Fruit fly (Drosophila melanogaster) whole organism, embryonic: ENCODE measurements around the gene CG17687.

Source experiments
- Awh ChIP-seq: fragments of 200-800 bp; sonication (Bioruptor generic); IDR thresholded peaks from 2 replicates; pipeline ENCODE4, ENCODE4 v1.3.6; 2022; ENCODE audit warnings: missing biosample characterization, missing genetic modification characterization
- CG10274 ChIP-seq: fragments of 200-800 bp; sonication (Bioruptor generic); optimal IDR thresholded peaks from 3 replicates; lab custom pipeline; 2017; ENCODE audit warnings: missing biosample characterization, mild to moderate bottlenecking, missing genetic modification characterization
- CG10366 ChIP-seq: fragments of 200-800 bp; sonication (Bioruptor generic); IDR thresholded peaks from 2 replicates; pipeline ENCODE4 v1.3.6; 2022; ENCODE audit warnings: missing biosample characterization, missing genetic modification characterization
- CG10462 ChIP-seq: fragments of 200-800 bp; sonication (Bioruptor generic); optimal IDR thresholded peaks from 2 replicates; lab custom pipeline; 2016; ENCODE audit warnings: missing biosample characterization, missing genetic modification characterization
- CG10959 ChIP-seq: fragments of 200-800 bp; sonication (Bioruptor generic); IDR thresholded peaks from 2 replicates; pipeline ENCODE4 v1.3.6; 2022; ENCODE audit warnings: missing biosample characterization, missing genetic modification characterization
- CG11398 ChIP-seq: fragments of 200-800 bp; sonication (Bioruptor generic); optimal IDR thresholded peaks from 2 replicates; lab custom pipeline; 2016; ENCODE audit warnings: missing biosample characterization, missing genetic modification characterization
- CG11504 ChIP-seq: fragments of 200-800 bp; sonication (Bioruptor generic); optimal IDR thresholded peaks from 3 replicates; lab custom pipeline; 2019; ENCODE audit warnings: missing biosample characterization, mild to moderate bottlenecking, missing genetic modification characterization, moderate library complexity
- CG11695 ChIP-seq: fragments of 200-800 bp; sonication (Bioruptor generic); IDR thresholded peaks from 3 replicates; pipeline ENCODE4 v1.3.6; 2022; ENCODE audit warnings: missing biosample characterization, missing genetic modification characterization
- CG11696 ChIP-seq: fragments of 200-800 bp; sonication (Bioruptor generic); IDR thresholded peaks from 2 replicates; pipeline ENCODE4 v1.3.6; 2022; ENCODE audit warnings: missing biosample characterization, missing genetic modification characterization
- CG13287 ChIP-seq: fragments of 200-800 bp; sonication (Bioruptor generic); IDR thresholded peaks from 2 replicates; pipeline ENCODE4 v1.3.6; 2022; ENCODE audit warnings: missing biosample characterization, missing genetic modification characterization; ENCODE audit not compliant: partially characterized antibody
- CG15073 ChIP-seq: fragments of 200-800 bp; sonication (Bioruptor generic); optimal IDR thresholded peaks from 2 replicates; lab custom pipeline; 2016; ENCODE audit warnings: missing biosample characterization, missing genetic modification characterization
- CG16779 ChIP-seq: fragments of 200-800 bp; sonication (Bioruptor generic); IDR thresholded peaks from 2 replicates; pipeline ENCODE4 v1.3.6; 2022; ENCODE audit warnings: missing biosample characterization, missing genetic modification characterization
- CG17359 ChIP-seq: fragments of 200-800 bp; sonication (Bioruptor generic); optimal IDR thresholded peaks from 3 replicates; lab custom pipeline; 2018; ENCODE audit warnings: missing biosample characterization, mild to moderate bottlenecking, missing genetic modification characterization, moderate library complexity
- CG17612 ChIP-seq: fragments of 200-800 bp; sonication (Bioruptor generic); IDR thresholded peaks from 2 replicates; pipeline ENCODE4 v1.3.6; 2022; ENCODE audit warnings: missing biosample characterization, missing genetic modification characterization
- CG18476 ChIP-seq: fragments of 200-800 bp; sonication (Bioruptor generic); optimal IDR thresholded peaks from 2 replicates; lab custom pipeline; 2016; ENCODE audit warnings: missing biosample characterization, mild to moderate bottlenecking, missing genetic modification characterization
- CG18619 ChIP-seq: fragments of 200-800 bp; sonication (Bioruptor generic); optimal IDR thresholded peaks from 3 replicates; lab custom pipeline; 2017; ENCODE audit warnings: missing biosample characterization, mild to moderate bottlenecking, missing genetic modification characterization
- CG18764 ChIP-seq: fragments of 200-800 bp; sonication (Bioruptor generic); optimal IDR thresholded peaks from 3 replicates; lab custom pipeline; 2016; ENCODE audit warnings: missing biosample characterization, missing genetic modification characterization
- CG2129 ChIP-seq: fragments of 200-800 bp; sonication (Bioruptor generic); IDR thresholded peaks from 2 replicates; pipeline ENCODE4 v1.3.6; 2022; ENCODE audit warnings: missing biosample characterization, missing genetic modification characterization; ENCODE audit not compliant: partially characterized antibody
- CG2199 ChIP-seq: fragments of 200-800 bp; sonication (Bioruptor generic); IDR thresholded peaks from 3 replicates; pipeline ENCODE4 v1.3.6; 2022; ENCODE audit warnings: missing biosample characterization, missing genetic modification characterization
- CG3163 ChIP-seq: fragments of 200-800 bp; sonication (Bioruptor generic); optimal IDR thresholded peaks from 3 replicates; lab custom pipeline; 2016; ENCODE audit warnings: missing biosample characterization, missing genetic modification characterization
- CG4360 ChIP-seq: fragments of 200-800 bp; sonication (Bioruptor generic); IDR thresholded peaks from 2 replicates; pipeline ENCODE4 v1.3.6; 2022; ENCODE audit warnings: missing biosample characterization, missing genetic modification characterization
- CG6683 ChIP-seq: fragments of 200-800 bp; sonication (Bioruptor generic); optimal IDR thresholded peaks from 2 replicates; lab custom pipeline; 2017; ENCODE audit warnings: missing biosample characterization, mild to moderate bottlenecking, missing genetic modification characterization, missing genetic modification reagents
- CG7372 ChIP-seq: fragments of 200-800 bp; sonication (Bioruptor generic); IDR thresholded peaks from 2 replicates; pipeline ENCODE4 v1.3.6; 2022; ENCODE audit warnings: missing biosample characterization, missing genetic modification characterization
- CG7745 ChIP-seq: fragments of 200-800 bp; sonication (Bioruptor generic); optimal IDR thresholded peaks from 2 replicates; lab custom pipeline; 2018; ENCODE audit warnings: missing biosample characterization, mild to moderate bottlenecking, missing genetic modification characterization, moderate library complexity
- CG9932 ChIP-seq: fragments of 200-800 bp; sonication (Bioruptor generic); IDR thresholded peaks from 2 replicates; pipeline ENCODE4 v1.3.6; 2022; ENCODE audit warnings: missing biosample characterization, missing genetic modification characterization
- CHES-1-like ChIP-seq: fragments of 200-800 bp; sonication (Bioruptor generic); optimal IDR thresholded peaks from 2 replicates; lab custom pipeline; 2016; ENCODE audit warnings: missing biosample characterization, missing genetic modification characterization
- Drgx ChIP-seq: fragments of 200-800 bp; sonication (Bioruptor generic); IDR thresholded peaks from 2 replicates; pipeline ENCODE4 v1.3.6; 2022; ENCODE audit warnings: missing biosample characterization, missing genetic modification characterization
- Hmx ChIP-seq: fragments of 200-800 bp; sonication (Bioruptor generic); optimal IDR thresholded peaks from 2 replicates; lab custom pipeline; 2016; ENCODE audit warnings: missing biosample characterization, missing genetic modification characterization
- Jarid2 ChIP-seq: fragments of 200-800 bp; sonication (Bioruptor generic); optimal IDR thresholded peaks from 3 replicates; lab custom pipeline; 2017; ENCODE audit warnings: mild to moderate bottlenecking, missing biosample characterization, missing genetic modification reagents, missing genetic modification characterization
- Med ChIP-seq: fragments of 200-800 bp; sonication (Bioruptor generic); peaks from one replicate; lab custom pipeline; 2016; ENCODE audit warnings: missing biosample characterization, missing genetic modification characterization, mild to moderate bottlenecking, inconsistent platforms, moderate library complexity
- Pdp1 ChIP-seq, 2 experiments: fragments of 200-800 bp; sonication (Bioruptor generic); optimal IDR thresholded peaks; 3 replicates each; lab custom pipeline; 2016; ENCODE audit warnings: missing biosample characterization in 2 of 2, missing genetic modification characterization in 2 of 2, mild to moderate bottlenecking in 1 of 2, moderate library complexity in 1 of 2
- Sry-δ ChIP-seq: fragments of 200-800 bp; sonication (Bioruptor generic); optimal IDR thresholded peaks from 2 replicates; lab custom pipeline; 2016; ENCODE audit warnings: missing biosample characterization, missing genetic modification characterization
- Stat92E ChIP-seq, 3 experiments: fragments of >200 bp in 2 of 3; fragments of 200-800 bp in 1 of 3; sonication (Bioruptor generic) in 1 of 3; optimal IDR thresholded peaks; 2 replicates each; lab custom pipeline; 2017 to 2019; ENCODE audit warnings: missing biosample characterization in 3 of 3, missing genetic modification characterization in 3 of 3, mild to moderate bottlenecking in 1 of 3, moderate library complexity in 1 of 3
- Taf1 ChIP-seq: fragments of 200-800 bp; sonication (Bioruptor generic); IDR thresholded peaks from 2 replicates; pipeline ENCODE4 v1.3.6; 2022; ENCODE audit warnings: missing biosample characterization, missing genetic modification characterization
- Tbp ChIP-seq: fragments of >200 bp; optimal IDR thresholded peaks from 2 replicates; lab custom pipeline; 2018; ENCODE audit warnings: missing biosample characterization, missing genetic modification characterization
- fd3F ChIP-seq: fragments of 200-800 bp; sonication (Bioruptor generic); optimal IDR thresholded peaks from 2 replicates; lab custom pipeline; 2018; ENCODE audit warnings: missing biosample characterization, mild to moderate bottlenecking, missing genetic modification characterization, moderate library complexity
- h ChIP-seq: fragments of >200 bp; optimal IDR thresholded peaks from 2 replicates; lab custom pipeline; 2017
- ham ChIP-seq: fragments of 200-800 bp; sonication (Bioruptor generic); IDR thresholded peaks from 2 replicates; pipeline ENCODE4 v1.3.6; 2022; ENCODE audit warnings: missing biosample characterization, missing genetic modification characterization
- insv ChIP-seq, 2 experiments: fragments of 200-800 bp; sonication (Bioruptor generic); optimal IDR thresholded peaks; 3 replicates each; lab custom pipeline; 2016 to 2018; ENCODE audit warnings: missing biosample characterization in 2 of 2, missing genetic modification characterization in 2 of 2
- inv ChIP-seq: fragments of 200-800 bp; sonication (Bioruptor generic); IDR thresholded peaks from 2 replicates; pipeline ENCODE4 v1.3.6; 2022; ENCODE audit warnings: missing biosample characterization, missing genetic modification characterization; ENCODE audit not compliant: partially characterized antibody
- kay ChIP-seq: fragments of 200-800 bp; sonication (Bioruptor generic); optimal IDR thresholded peaks from 2 replicates; lab custom pipeline; 2016; ENCODE audit warnings: missing biosample characterization, missing genetic modification characterization
- repo ChIP-seq: fragments of 200-800 bp; sonication (Bioruptor generic); optimal IDR thresholded peaks from 2 replicates; lab custom pipeline; 2016; ENCODE audit warnings: missing biosample characterization, missing genetic modification characterization
- sc ChIP-seq, 3 experiments: fragments of >200 bp in 2 of 3; fragments of 200-800 bp in 1 of 3; sonication (Bioruptor generic) in 1 of 3; optimal IDR thresholded peaks; 2 replicates in 2 of 3; 3 replicates in 1 of 3; lab custom pipeline; 2017; ENCODE audit warnings: mild to moderate bottlenecking in 1 of 3, missing biosample characterization in 1 of 3, missing genetic modification characterization in 1 of 3, missing genetic modification reagents in 1 of 3
- seq ChIP-seq: fragments of 200-800 bp; sonication (Bioruptor generic); IDR thresholded peaks from 2 replicates; pipeline ENCODE4 v1.3.6; 2022; ENCODE audit warnings: missing biosample characterization, missing genetic modification characterization
- shn ChIP-seq: fragments of 200-800 bp; sonication (Bioruptor generic); optimal IDR thresholded peaks from 3 replicates; lab custom pipeline; 2016; ENCODE audit warnings: missing biosample characterization, missing genetic modification characterization
- usp ChIP-seq: fragments of >200 bp; optimal IDR thresholded peaks from 2 replicates; lab custom pipeline; 2017; ENCODE audit warnings: missing biosample characterization, missing genetic modification characterization
- zen ChIP-seq: fragments of 200-800 bp; sonication (Bioruptor generic); optimal IDR thresholded peaks from 3 replicates; lab custom pipeline; 2018; ENCODE audit warnings: missing biosample characterization, mild to moderate bottlenecking, missing genetic modification characterization, moderate library complexity

The CG17687 gene

dm6 chr3L:13348733-13349132 lies at the start of gene CG17687:
Gene CG17687 (plus strand): TSS chr3L:13349033.
- TF ChIP-seq Stat92E (GFP tag; optimal IDR thresholded peaks at IDR 0.05; lab: Kevin White, UChicago), result no peak
- TF ChIP-seq CG16779 (GFP tag; lab: Robert Waterston, UW), result no peak
- TF ChIP-seq usp, result no peak
- no peak for TF ChIP-seq zen (tag; lab: Kevin White, UChicago)
- no peak for TF ChIP-seq CG18619
- no peak for TF ChIP-seq kay (GFP tag; lab: Kevin White, UChicago)
- TF ChIP-seq CG6683 (GFP tag; lab: Kevin White, UChicago), result no peak
- TF ChIP-seq CG2129, result no peak
- TF ChIP-seq sc (optimal IDR thresholded peaks at IDR 0.05; lab: Kevin White, UChicago), result no peak
- TF ChIP-seq sc (GFP tag; optimal IDR thresholded peaks at IDR 0.05; lab: Kevin White, UChicago), result no peak
- TF ChIP-seq, all 482 proteins: peak for 0

- TF ChIP-seq Pdp1 (GFP tag; optimal IDR thresholded peaks at IDR 0.05; lab: Kevin White, UChicago) (peak in 1 of 2 experiments; percentile 23), CG13287 (GFP tag; lab: Robert Waterston, UW) (no peak)
Measured at dm6 chr3L:13300052-13300451, 48.8 kb upstream of the CG17687 start, which contains the start of gene CG43147. Gene CG43147 (minus strand): TSS chr3L:13300152.

DNA sequence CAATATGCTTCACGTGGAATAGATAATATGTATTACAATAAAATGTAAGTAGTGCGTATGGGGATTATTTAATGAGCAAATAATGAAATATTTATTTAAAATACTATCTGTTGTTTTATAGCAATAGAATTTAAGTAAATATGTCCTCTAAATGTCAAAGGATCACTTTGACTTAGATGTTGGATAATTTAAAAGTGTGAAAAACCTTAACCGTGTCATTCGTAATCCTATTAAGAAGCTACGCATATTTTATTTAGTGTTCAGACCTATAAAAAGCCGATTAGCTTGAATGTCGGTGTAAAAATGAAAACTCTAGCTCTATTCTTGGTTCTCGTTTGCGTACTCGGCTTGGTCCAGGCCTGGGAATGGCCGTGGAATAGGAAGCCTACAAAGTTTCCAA lies 47.5 kb upstream of the CG17687 start, which contains the start of gene SP:
Gene SP, plus strand, starts transcription at position 301 of the 400 bp plus-strand sequence.
- TF ChIP-seq CG11696 (GFP tag; lab: Robert Waterston, UW) (no peak), Tbp (GFP tag; lab: Kevin White, UChicago) (no peak), kay (GFP tag; lab: Kevin White, UChicago) (no peak), CG10959 (GFP tag; lab: Robert Waterston, UW) (no peak), CG15073 (GFP tag; lab: Kevin White, UChicago) (no peak), Hmx (GFP tag; lab: Kevin White, UChicago) (no peak), CG18764 (GFP tag; lab: Kevin White, UChicago) (no peak), Pdp1 (GFP tag; optimal IDR thresholded peaks at IDR 0.05; lab: Kevin White, UChicago) (no peak), CG7372 (no peak), CG10274 (no peak), seq (GFP tag; lab: Robert Waterston, UW) (no peak), Jarid2 (no peak), fd3F (no peak), shn (GFP tag; lab: Kevin White, UChicago) (no peak), CHES-1-like (GFP tag; lab: Kevin White, UChicago) (no peak), Sry-δ (GFP tag; lab: Kevin White, UChicago) (no peak)

dm6 chr3L:13301787-13302186 lies 47.0 kb upstream of the CG17687 start:
- no peak for TF ChIP-seq Drgx (GFP tag; lab: Robert Waterston, UW)
- TF ChIP-seq Awh (GFP tag; lab: Robert Waterston, UW), result no peak
- no peak for TF ChIP-seq h (lab: Kevin White, UChicago)
- TF ChIP-seq CG10366 (GFP tag; lab: Robert Waterston, UW), result no peak
- no peak for TF ChIP-seq CG11695 (GFP tag; lab: Robert Waterston, UW)
- no peak for TF ChIP-seq inv
- no peak for TF ChIP-seq insv (GFP tag; optimal IDR thresholded peaks at IDR 0.05; lab: Kevin White, UChicago)
- no peak for TF ChIP-seq CG10462 (GFP tag; lab: Kevin White, UChicago)
- TF ChIP-seq ham (GFP tag; lab: Robert Waterston, UW), result no peak
- TF ChIP-seq CG4360 (GFP tag; lab: Robert Waterston, UW), result no peak
- no peak for TF ChIP-seq CG17359
- TF ChIP-seq CG2199 (GFP tag; lab: Robert Waterston, UW), result 0 out of 3 replicates have a peak, but pooled peaks have one; percentile 50
- no peak for TF ChIP-seq CG11398 (GFP tag; lab: Kevin White, UChicago)
- no peak for TF ChIP-seq CG7745 (tag; lab: Kevin White, UChicago)
- no peak for TF ChIP-seq CG3163
- TF ChIP-seq CG9932, result no peak
- TF ChIP-seq CG11504, result peak; percentile 16
- no peak for TF ChIP-seq Taf1 (GFP tag; lab: Robert Waterston, UW)
- peak; percentile 16; the same call in 1 of the 2 replicates for TF ChIP-seq CG17612 (GFP tag; lab: Robert Waterston, UW)
- TF ChIP-seq repo (GFP tag; lab: Kevin White, UChicago), result no peak
- TF ChIP-seq Med (GFP tag; lab: Kevin White, UChicago), result peak; percentile 6
- no peak for TF ChIP-seq CG18476 (GFP tag; lab: Kevin White, UChicago)
